Fruit fly (Drosophila melanogaster) whole organism, embryonic: ENCODE results near the gene CG5070.

Source experiments
- Awh ChIP-seq: fragments of 200-800 bp; sonication (Bioruptor generic); IDR thresholded peaks from 2 replicates; pipeline ENCODE4, ENCODE4 v1.3.6; 2022; ENCODE audit warnings: missing biosample characterization, missing genetic modification characterization
- CG10431 ChIP-seq: fragments of 200-800 bp; sonication (Bioruptor generic); optimal IDR thresholded peaks from 3 replicates; lab custom pipeline; 2018; ENCODE audit warnings: missing biosample characterization, mild to moderate bottlenecking, missing genetic modification characterization
- CG10959 ChIP-seq: fragments of 200-800 bp; sonication (Bioruptor generic); IDR thresholded peaks from 2 replicates; pipeline ENCODE4 v1.3.6; 2022; ENCODE audit warnings: missing biosample characterization, missing genetic modification characterization
- CG13424 ChIP-seq: fragments of 200-800 bp; sonication (Bioruptor generic); optimal IDR thresholded peaks from 2 replicates; lab custom pipeline; 2019; ENCODE audit warnings: missing biosample characterization, mild to moderate bottlenecking, missing genetic modification characterization, moderate library complexity
- CG13894 ChIP-seq: fragments of 200-800 bp; sonication (Bioruptor generic); optimal IDR thresholded peaks from 3 replicates; lab custom pipeline; 2018; ENCODE audit warnings: missing biosample characterization, mild to moderate bottlenecking, missing genetic modification characterization, moderate library complexity
- CG1602 ChIP-seq: fragments of 200-800 bp; sonication (Bioruptor generic); optimal IDR thresholded peaks from 3 replicates; lab custom pipeline; 2016; ENCODE audit warnings: missing biosample characterization, missing genetic modification characterization
- CG17186 ChIP-seq: fragments of 200-800 bp; sonication (Bioruptor generic); optimal IDR thresholded peaks from 3 replicates; lab custom pipeline; 2017; ENCODE audit warnings: missing biosample characterization, missing genetic modification reagents, missing genetic modification characterization
- CG1792 ChIP-seq: fragments of 200-800 bp; sonication (Bioruptor generic); optimal IDR thresholded peaks from 2 replicates; lab custom pipeline; 2016; ENCODE audit warnings: missing biosample characterization, missing genetic modification characterization
- CG2199 ChIP-seq: fragments of 200-800 bp; sonication (Bioruptor generic); IDR thresholded peaks from 3 replicates; pipeline ENCODE4 v1.3.6; 2022; ENCODE audit warnings: missing biosample characterization, missing genetic modification characterization
- CG2712 ChIP-seq: fragments of 200-800 bp; optimal IDR thresholded peaks from 3 replicates; lab custom pipeline; 2019; ENCODE audit warnings: missing biosample characterization, mild to moderate bottlenecking, missing genetic modification characterization, moderate library complexity
- CG34376 ChIP-seq: fragments of 200-800 bp; sonication (Bioruptor generic); optimal IDR thresholded peaks from 2 replicates; lab custom pipeline; 2018; ENCODE audit warnings: missing biosample characterization, mild to moderate bottlenecking, missing genetic modification characterization
- CG4360 ChIP-seq: fragments of 200-800 bp; sonication (Bioruptor generic); IDR thresholded peaks from 2 replicates; pipeline ENCODE4 v1.3.6; 2022; ENCODE audit warnings: missing biosample characterization, missing genetic modification characterization
- CG6683 ChIP-seq: fragments of 200-800 bp; sonication (Bioruptor generic); optimal IDR thresholded peaks from 2 replicates; lab custom pipeline; 2017; ENCODE audit warnings: missing biosample characterization, mild to moderate bottlenecking, missing genetic modification characterization, missing genetic modification reagents
- CG7556 ChIP-seq: fragments of 200-800 bp; sonication (Bioruptor generic); optimal IDR thresholded peaks from 2 replicates; lab custom pipeline; 2017; ENCODE audit warnings: missing biosample characterization, mild to moderate bottlenecking, missing genetic modification characterization
- CG8924 ChIP-seq: fragments of 200-800 bp; optimal IDR thresholded peaks from 3 replicates; lab custom pipeline; 2019; ENCODE audit warnings: missing biosample characterization, mild to moderate bottlenecking, missing genetic modification characterization, moderate library complexity
- CG9727 ChIP-seq: fragments of 200-800 bp; sonication (Bioruptor generic); optimal IDR thresholded peaks from 3 replicates; lab custom pipeline; 2017; ENCODE audit warnings: missing biosample characterization, mild to moderate bottlenecking, missing genetic modification characterization
- CG9932 ChIP-seq: fragments of 200-800 bp; sonication (Bioruptor generic); IDR thresholded peaks from 2 replicates; pipeline ENCODE4 v1.3.6; 2022; ENCODE audit warnings: missing biosample characterization, missing genetic modification characterization
- Chrac-16 ChIP-seq: fragments of 200-800 bp; sonication (Bioruptor generic); optimal IDR thresholded peaks from 3 replicates; lab custom pipeline; 2016; ENCODE audit warnings: missing biosample characterization, missing genetic modification characterization
- D19A ChIP-seq: fragments of 200-800 bp; optimal IDR thresholded peaks from 3 replicates; lab custom pipeline; 2019; ENCODE audit warnings: missing biosample characterization, mild to moderate bottlenecking, missing genetic modification characterization, moderate library complexity
- Dref ChIP-seq: fragments of 200-800 bp; sonication (Bioruptor generic); IDR thresholded peaks from 2 replicates; pipeline ENCODE4 v1.3.6; 2022; ENCODE audit warnings: missing biosample characterization, missing genetic modification characterization
- HmgZ ChIP-seq: fragments of 200-800 bp; sonication (Bioruptor generic); optimal IDR thresholded peaks from 2 replicates; lab custom pipeline; 2018; ENCODE audit warnings: missing biosample characterization, mild to moderate bottlenecking, missing genetic modification characterization
- Hr3 ChIP-seq: fragments of 200-800 bp; sonication (Bioruptor generic); optimal IDR thresholded peaks from 3 replicates; lab custom pipeline; 2016; ENCODE audit warnings: missing biosample characterization, missing genetic modification characterization
- Mad ChIP-seq: fragments of 200-800 bp; sonication (Bioruptor generic); optimal IDR thresholded peaks from 2 replicates; lab custom pipeline; 2016; ENCODE audit warnings: missing biosample characterization, missing genetic modification characterization
- Oaz ChIP-seq: fragments of 200-800 bp; sonication (Bioruptor generic); IDR thresholded peaks from 2 replicates; pipeline ENCODE4 v1.3.6; 2022; ENCODE audit warnings: missing biosample characterization, missing genetic modification characterization
- PHDP ChIP-seq: fragments of 200-800 bp; sonication (Bioruptor generic); optimal IDR thresholded peaks from 3 replicates; lab custom pipeline; 2018; ENCODE audit warnings: missing biosample characterization, mild to moderate bottlenecking, missing genetic modification characterization, moderate library complexity
- Pdp1 ChIP-seq, 2 experiments: fragments of 200-800 bp; sonication (Bioruptor generic); optimal IDR thresholded peaks; 3 replicates each; lab custom pipeline; 2016; ENCODE audit warnings: missing biosample characterization in 2 of 2, missing genetic modification characterization in 2 of 2, mild to moderate bottlenecking in 1 of 2, moderate library complexity in 1 of 2
- Ptx1 ChIP-seq: fragments of 200-800 bp; sonication (Bioruptor generic); IDR thresholded peaks from 2 replicates; pipeline ENCODE4 v1.3.6; 2022; ENCODE audit warnings: missing biosample characterization, missing genetic modification characterization
- Sox100B ChIP-seq: fragments of 200-800 bp; sonication (Bioruptor generic); optimal IDR thresholded peaks from 3 replicates; lab custom pipeline; 2018; ENCODE audit warnings: missing biosample characterization, mild to moderate bottlenecking, missing genetic modification characterization
- ab ChIP-seq: fragments of 200-800 bp; sonication (Bioruptor generic); optimal IDR thresholded peaks from 2 replicates; lab custom pipeline; 2016; ENCODE audit warnings: missing biosample characterization, missing genetic modification characterization
- ara ChIP-seq: fragments of 200-800 bp; sonication (Bioruptor generic); IDR thresholded peaks from 2 replicates; pipeline ENCODE4 v1.3.6; 2022; ENCODE audit warnings: missing biosample characterization, missing genetic modification characterization
- bab2 ChIP-seq: fragments of 200-800 bp; sonication (Bioruptor generic); optimal IDR thresholded peaks from 2 replicates; lab custom pipeline; 2016; ENCODE audit warnings: missing biosample characterization, missing genetic modification characterization
- btn ChIP-seq: fragments of 200-800 bp; sonication (Bioruptor generic); optimal IDR thresholded peaks from 2 replicates; lab custom pipeline; 2016; ENCODE audit warnings: missing biosample characterization, missing genetic modification characterization
- dimm ChIP-seq: fragments of 200-800 bp; sonication (Bioruptor generic); IDR thresholded peaks from 2 replicates; pipeline ENCODE4 v1.3.6; 2022; ENCODE audit warnings: missing biosample characterization, missing genetic modification characterization
- en ChIP-seq: fragments of 200-800 bp; sonication (Bioruptor generic); optimal IDR thresholded peaks from 2 replicates; lab custom pipeline; 2016; ENCODE audit warnings: missing biosample characterization, missing genetic modification characterization
- exex ChIP-seq: fragments of 200-800 bp; sonication (Bioruptor generic); optimal IDR thresholded peaks from 4 replicates; lab custom pipeline; 2018; ENCODE audit warnings: missing biosample characterization, mild to moderate bottlenecking, missing genetic modification characterization, moderate library complexity
- grau ChIP-seq: fragments of 200-800 bp; optimal IDR thresholded peaks from 3 replicates; lab custom pipeline; 2019; ENCODE audit warnings: missing biosample characterization, mild to moderate bottlenecking, missing genetic modification characterization, moderate library complexity
- lilli ChIP-seq: fragments of 200-800 bp; sonication (Bioruptor generic); optimal IDR thresholded peaks from 3 replicates; lab custom pipeline; 2016; ENCODE audit warnings: missing biosample characterization, missing genetic modification characterization
- luna ChIP-seq: fragments of 200-800 bp; sonication (Bioruptor generic); optimal IDR thresholded peaks from 2 replicates; lab custom pipeline; 2016; ENCODE audit warnings: missing biosample characterization, missing genetic modification characterization
- mam ChIP-seq: fragments of 200-800 bp; sonication (Bioruptor generic); optimal IDR thresholded peaks from 3 replicates; lab custom pipeline; 2016; ENCODE audit warnings: missing biosample characterization, missing genetic modification characterization
- nmo ChIP-seq: fragments of 200-800 bp; sonication (Bioruptor generic); optimal IDR thresholded peaks from 2 replicates; lab custom pipeline; 2018; ENCODE audit warnings: missing biosample characterization, mild to moderate bottlenecking, missing genetic modification characterization, moderate library complexity
- pita ChIP-seq: fragments of 200-800 bp; sonication (Bioruptor generic); optimal IDR thresholded peaks from 2 replicates; lab custom pipeline; 2017; ENCODE audit warnings: missing biosample characterization, mild to moderate bottlenecking, missing genetic modification characterization
- sc ChIP-seq, 3 experiments: fragments of >200 bp in 2 of 3; fragments of 200-800 bp in 1 of 3; sonication (Bioruptor generic) in 1 of 3; optimal IDR thresholded peaks; 2 replicates in 2 of 3; 3 replicates in 1 of 3; lab custom pipeline; 2017; ENCODE audit warnings: mild to moderate bottlenecking in 1 of 3, missing biosample characterization in 1 of 3, missing genetic modification characterization in 1 of 3, missing genetic modification reagents in 1 of 3
- schlank ChIP-seq: fragments of 200-800 bp; sonication (Bioruptor generic); optimal IDR thresholded peaks from 2 replicates; lab custom pipeline; 2018; ENCODE audit warnings: missing biosample characterization, mild to moderate bottlenecking, missing genetic modification characterization
- sens-2 ChIP-seq: fragments of 200-800 bp; sonication (Bioruptor generic); IDR thresholded peaks from 2 replicates; pipeline ENCODE4 v1.3.6; 2022; ENCODE audit warnings: missing biosample characterization, missing genetic modification characterization
- shn ChIP-seq: fragments of 200-800 bp; sonication (Bioruptor generic); optimal IDR thresholded peaks from 3 replicates; lab custom pipeline; 2016; ENCODE audit warnings: missing biosample characterization, missing genetic modification characterization
- sna ChIP-seq: fragments of 200-800 bp; sonication (Bioruptor generic); IDR thresholded peaks from 2 replicates; pipeline ENCODE4 v1.3.6; 2022; ENCODE audit warnings: missing biosample characterization, missing genetic modification characterization; ENCODE audit not compliant: partially characterized antibody
- twi ChIP-seq: fragments of 200-800 bp; optimal IDR thresholded peaks from 2 replicates; lab custom pipeline; 2019; ENCODE audit warnings: missing biosample characterization, mild to moderate bottlenecking, missing genetic modification characterization, moderate library complexity
- vvl ChIP-seq: fragments of 200-800 bp; sonication (Bioruptor generic); IDR thresholded peaks from 2 replicates; pipeline ENCODE4 v1.3.6; 2022; ENCODE audit warnings: missing biosample characterization, missing genetic modification characterization
- zfh2 ChIP-seq: fragments of 200-800 bp; sonication (Bioruptor generic); optimal IDR thresholded peaks from 2 replicates; lab custom pipeline; 2016; ENCODE audit warnings: missing biosample characterization, missing genetic modification characterization

The CG5070 gene

dm6 chrX:17227462-17227861 is 24.6 kb downstream of the CG5070 start:
- TF ChIP-seq CG13894 (peak; percentile 88), CG7556 (GFP tag; lab: Kevin White, UChicago) (no peak), vvl (GFP tag; lab: Robert Waterston, UW) (0 out of 2 replicates have a peak, but pooled peaks have one; percentile 35), CG2199 (GFP tag; lab: Robert Waterston, UW) (peak; percentile 87), dimm (GFP tag; lab: Robert Waterston, UW) (no peak)

- TF ChIP-seq CG1602 (GFP tag; lab: Kevin White, UChicago) (no peak), Hr3 (GFP tag; lab: Kevin White, UChicago) (no peak), shn (peak; percentile 39), grau (tag; lab: Kevin White, UChicago) (peak; percentile 38), ab (GFP tag; lab: Kevin White, UChicago) (no peak), Dref (GFP tag; lab: Robert Waterston, UW) (no peak), nmo (peak; percentile 35), Mad (GFP tag; lab: Kevin White, UChicago) (peak; percentile 29), luna (GFP tag; lab: Kevin White, UChicago) (no peak), Awh (GFP tag; lab: Robert Waterston, UW) (peak; percentile 53; the same call in 1 of the 2 replicates), bab2 (peak; percentile 30), exex (tag; lab: Kevin White, UChicago) (no peak), ara (GFP tag; lab: Robert Waterston, UW) (no peak), btn (GFP tag; lab: Kevin White, UChicago) (no peak), CG9727 (GFP tag; lab: Kevin White, UChicago) (no peak), CG13424 (tag; lab: Kevin White, UChicago) (no peak), D19A (tag; lab: Kevin White, UChicago) (no peak), Pdp1 (GFP tag; optimal IDR thresholded peaks at IDR 0.05; lab: Kevin White, UChicago) (peak; percentile 18 to 53), CG9932 (GFP tag; lab: Robert Waterston, UW) (peak; percentile 30; the same call in 1 of the 2 replicates), CG10959 (GFP tag; lab: Robert Waterston, UW) (no peak), Ptx1 (no peak), pita (GFP tag; lab: Kevin White, UChicago) (peak; percentile 16), Sox100B (GFP tag; lab: Kevin White, UChicago) (no peak), CG8924 (no peak), lilli (GFP tag; lab: Kevin White, UChicago) (peak; percentile 42), CG4360 (GFP tag; lab: Robert Waterston, UW) (no peak), Oaz (GFP tag; lab: Robert Waterston, UW) (no peak), twi (tag; lab: Kevin White, UChicago) (no peak), CG2712 (tag; lab: Kevin White, UChicago) (no peak), Chrac-16 (peak; percentile 21), HmgZ (tag; lab: Kevin White, UChicago) (no peak), CG1792 (GFP tag; lab: Kevin White, UChicago) (no peak), sc (optimal IDR thresholded peaks at IDR 0.05; lab: Kevin White, UChicago) (no peak), sc (GFP tag; optimal IDR thresholded peaks at IDR 0.05; lab: Kevin White, UChicago) (peak; percentile 5), CG10431 (GFP tag; lab: Kevin White, UChicago) (no peak), CG6683 (GFP tag; lab: Kevin White, UChicago) (no peak), en (GFP tag; lab: Kevin White, UChicago) (no peak), CG17186 (GFP tag; lab: Kevin White, UChicago) (no peak), sens-2 (no peak), CG34376 (no peak), sna (GFP tag; lab: Robert Waterston, UW) (no peak), mam (GFP tag; lab: Kevin White, UChicago) (peak; percentile 12), PHDP (tag; lab: Kevin White, UChicago) (peak; percentile 9), schlank (tag; lab: Kevin White, UChicago) (no peak), zfh2 (GFP tag; lab: Kevin White, UChicago) (no peak)
These were observed 26.7 kb downstream of the CG5070 start for dm6 chrX:17229475-17230169.
